Worm (Caenorhabditis elegans): ENCODE results near the gene C45G9.14.
A peak's percentile ranks its signal among the peaks of the same experiment; 100 is the strongest.

The C45G9.14 gene

ce11 chrIII:5047175-5047574, 2.4 kb downstream of the C45G9.14 start, which contains the start of gene txbp-3:
TSS of gene txbp-3 (minus strand) at chrIII:5047459.
- TF ChIP-seq mbf-1 (tag; optimal IDR thresholded peaks at IDR 0.05) (no peak), aly-2 (tag; optimal IDR thresholded peaks at IDR 0.05) (no peak), snpc-4 (tag; optimal IDR thresholded peaks at IDR 0.05) (peak; percentile 5), lin-13 (GFP tag; optimal IDR thresholded peaks at IDR 0.05) (peak; percentile 60), ceh-16 (tag; optimal IDR thresholded peaks at IDR 0.05) (peak; percentile 40), ceh-82 (tag; optimal IDR thresholded peaks at IDR 0.05) (no peak), ztf-11 (tag; optimal IDR thresholded peaks at IDR 0.05) (no peak), nhr-23 (tag; optimal IDR thresholded peaks at IDR 0.05) (no peak), nhr-11 (tag; optimal IDR thresholded peaks at IDR 0.05) (no peak), ztf-4 (tag; optimal IDR thresholded peaks at IDR 0.05) (no peak), nhr-77 (tag; optimal IDR thresholded peaks at IDR 0.05) (no peak), alr-1 (tag; optimal IDR thresholded peaks at IDR 0.05) (no peak), F13H6.1 (tag; optimal IDR thresholded peaks at IDR 0.05) (peak; percentile 36), egl-27 (tag; optimal IDR thresholded peaks at IDR 0.05) (no peak), sma-9 (GFP tag; optimal IDR thresholded peaks at IDR 0.05) (peak; percentile 41), sma-9 (tag; optimal IDR thresholded peaks at IDR 0.05) (no peak), gmeb-1 (tag; optimal IDR thresholded peaks at IDR 0.05) (peak; percentile 3), lin-11 (tag; optimal IDR thresholded peaks at IDR 0.05) (no peak), dmd-4 (tag; optimal IDR thresholded peaks at IDR 0.05) (no peak), elt-1 (tag; optimal IDR thresholded peaks at IDR 0.05) (no peak), lsy-2 (tag; optimal IDR thresholded peaks at IDR 0.05) (peak in 1 of 2 experiments; percentile 52), lin-39 (tag; optimal IDR thresholded peaks at IDR 0.05) (no peak), R02D3.7 (tag; optimal IDR thresholded peaks at IDR 0.05) (no peak), nhr-25 (tag; optimal IDR thresholded peaks at IDR 0.05) (peak; percentile 79), nhr-6 (tag; optimal IDR thresholded peaks at IDR 0.05) (no peak), blmp-1 (tag; optimal IDR thresholded peaks at IDR 0.05; ENCODE audit: insufficient read depth) (no peak), skn-1 (tag; optimal IDR thresholded peaks at IDR 0.05) (no peak), unc-39 (tag; optimal IDR thresholded peaks at IDR 0.05) (no peak), elt-3 (tag; optimal IDR thresholded peaks at IDR 0.05) (no peak), unc-55 (GFP tag; optimal IDR thresholded peaks at IDR 0.05) (peak; percentile 74), ztf-1 (GFP tag; conservative IDR thresholded peaks at IDR 0.05) (no peak), sma-3 (GFP tag; optimal IDR thresholded peaks at IDR 0.05) (no peak), nhr-21 (tag; optimal IDR thresholded peaks at IDR 0.05) (no peak), fos-1 (tag; optimal IDR thresholded peaks at IDR 0.05) (peak; percentile 99), zag-1 (tag; optimal IDR thresholded peaks at IDR 0.05) (no peak), sem-4 (tag; optimal IDR thresholded peaks at IDR 0.05) (peak; percentile 17), ZK546.5 (tag; optimal IDR thresholded peaks at IDR 0.05) (no peak), nhr-129 (tag; optimal IDR thresholded peaks at IDR 0.05) (peak; percentile 28), nhr-10 (tag; optimal IDR thresholded peaks at IDR 0.05) (no peak), ama-1 (optimal IDR thresholded peaks at IDR 0.05) (no peak), nhr-12 (tag; optimal IDR thresholded peaks at IDR 0.05) (no peak), unc-62 (GFP tag; optimal IDR thresholded peaks at IDR 0.05) (no peak), mab-5 (tag; optimal IDR thresholded peaks at IDR 0.05) (no peak), C34F6.9 (tag; optimal IDR thresholded peaks at IDR 0.05) (peak; percentile 71), peb-1 (tag; optimal IDR thresholded peaks at IDR 0.05) (no peak), mdl-1 (tag; optimal IDR thresholded peaks at IDR 0.05) (no peak), Y55F3AM.14 (GFP tag; optimal IDR thresholded peaks at IDR 0.05) (no peak), nhr-237 (tag; optimal IDR thresholded peaks at IDR 0.05) (no peak), crh-2 (tag; optimal IDR thresholded peaks at IDR 0.05) (peak; percentile 70)
